Worm (Caenorhabditis elegans): ENCODE results near the gene wht-4.

DNA sequence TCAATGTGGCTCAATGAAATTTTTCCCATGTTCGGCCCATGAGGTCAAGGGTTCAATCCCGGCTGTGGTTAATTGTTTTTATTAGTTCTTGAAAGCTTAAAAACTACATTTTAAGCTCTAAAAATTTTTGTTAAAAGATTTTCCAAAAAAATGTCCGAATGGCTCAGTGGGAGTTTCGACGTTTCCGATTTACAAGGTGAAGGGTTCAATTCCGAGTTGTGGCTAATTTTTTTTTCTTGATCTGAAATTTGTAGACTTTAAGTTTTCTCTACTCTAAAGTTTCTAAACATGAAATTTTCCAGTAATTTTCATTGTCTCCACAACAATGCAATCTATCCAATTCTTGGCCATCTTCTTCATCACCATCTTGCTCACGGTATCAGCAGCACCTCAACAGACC is 16.2 kb upstream of the wht-4 start, which contains the start of gene F02E11.2:
- TF ChIP-seq sptf-2 (GFP tag; optimal IDR thresholded peaks at IDR 0.05) (no peak), egrh-3 (GFP tag; IDR thresholded peaks at IDR 0.05) (no peak), D2030.7 (GFP tag; IDR thresholded peaks at IDR 0.05) (no peak), chd-7 (tag; optimal IDR thresholded peaks at IDR 0.05) (no peak)

Data from whole organism, young adult.